Fruit fly (Drosophila melanogaster) whole organism, adult: ENCODE results near the gene lva.
"Not testable (repeated sequence)": the region's sequence is repeated elsewhere in the genome, so short reads cannot be mapped to it uniquely, and the experiment has no call there.

Experiments
- CG11617 ChIP-seq: fragments of 200-800 bp; sonication (Bioruptor generic); optimal IDR thresholded peaks from 2 replicates; lab custom pipeline; 2017; ENCODE audit warnings: mild to moderate bottlenecking, missing biosample characterization, missing genetic modification reagents, missing genetic modification characterization
- CG12768 ChIP-seq: fragments of 200-800 bp; sonication (Bioruptor generic); optimal IDR thresholded peaks from 2 replicates; lab custom pipeline; 2017; ENCODE audit warnings: missing biosample characterization, missing genetic modification characterization, mild to moderate bottlenecking, moderate library complexity, missing genetic modification reagents
- CG14711 ChIP-seq: fragments of 200-800 bp; sonication (Bioruptor generic); optimal IDR thresholded peaks from 2 replicates; lab custom pipeline; 2018; ENCODE audit warnings: missing biosample characterization, mild to moderate bottlenecking, missing genetic modification characterization, moderate library complexity
- CG1620 ChIP-seq: fragments of 200-800 bp; sonication (Bioruptor generic); optimal IDR thresholded peaks from 2 replicates; lab custom pipeline; 2016; ENCODE audit warnings: missing biosample characterization, missing genetic modification characterization
- CG33017 ChIP-seq: fragments of 200-800 bp; sonication (Bioruptor generic); optimal IDR thresholded peaks from 2 replicates; lab custom pipeline; 2018; ENCODE audit warnings: missing biosample characterization, mild to moderate bottlenecking, missing genetic modification characterization, moderate library complexity
- CG5204 ChIP-seq: fragments of 200-800 bp; sonication (Bioruptor generic); optimal IDR thresholded peaks from 2 replicates; lab custom pipeline; 2016; ENCODE audit warnings: missing biosample characterization, missing genetic modification characterization
- CG7045 ChIP-seq: fragments of 200-800 bp; sonication (Bioruptor generic); optimal IDR thresholded peaks from 2 replicates; lab custom pipeline; 2017; ENCODE audit warnings: missing biosample characterization, mild to moderate bottlenecking, missing genetic modification characterization
- CG7101 ChIP-seq: fragments of 200-800 bp; sonication (Bioruptor generic); optimal IDR thresholded peaks from 2 replicates; lab custom pipeline; 2018; ENCODE audit warnings: missing biosample characterization, mild to moderate bottlenecking, missing genetic modification characterization, moderate library complexity
- Clk ChIP-seq: fragments of 200-800 bp; sonication (Bioruptor generic); optimal IDR thresholded peaks from 2 replicates; lab custom pipeline; 2017; ENCODE audit warnings: missing biosample characterization, missing genetic modification characterization
- Crg-1 ChIP-seq: fragments of 200-800 bp; sonication (Bioruptor generic); optimal IDR thresholded peaks from 2 replicates; lab custom pipeline; 2016; ENCODE audit warnings: missing biosample characterization, missing genetic modification characterization
- Hr96 ChIP-seq: fragments of 200-800 bp; sonication (Bioruptor generic); optimal IDR thresholded peaks from 2 replicates; lab custom pipeline; 2016; ENCODE audit warnings: missing biosample characterization, missing genetic modification characterization
- Mnt ChIP-seq: fragments of 200-800 bp; sonication (Bioruptor generic); optimal IDR thresholded peaks from 2 replicates; lab custom pipeline; 2016; ENCODE audit warnings: missing biosample characterization, mild to moderate bottlenecking, missing genetic modification characterization
- bab1 ChIP-seq: fragments of 200-800 bp; sonication (Bioruptor generic); optimal IDR thresholded peaks from 3 replicates; lab custom pipeline; 2019; ENCODE audit warnings: missing biosample characterization, mild to moderate bottlenecking, missing genetic modification characterization, moderate library complexity
- cic ChIP-seq: fragments of 200-800 bp; sonication (Bioruptor generic); optimal IDR thresholded peaks from 2 replicates; lab custom pipeline; 2017; ENCODE audit warnings: missing biosample characterization, mild to moderate bottlenecking, missing genetic modification characterization, moderate library complexity
- cnc ChIP-seq, 2 experiments: fragments of >200 bp; optimal IDR thresholded peaks; 2 replicates each; lab custom pipeline; 2017
- kay ChIP-seq: fragments of 200-800 bp; sonication (Bioruptor generic); peaks from one replicate; lab custom pipeline; 2016; ENCODE audit warnings: missing biosample characterization, missing genetic modification characterization, borderline replicate concordance
- ovo ChIP-seq: fragments of 200-800 bp; sonication (Bioruptor generic); optimal IDR thresholded peaks from 2 replicates; lab custom pipeline; 2016; ENCODE audit warnings: missing biosample characterization, missing genetic modification characterization
- pad ChIP-seq: fragments of 200-800 bp; sonication (Bioruptor generic); optimal IDR thresholded peaks from 3 replicates; lab custom pipeline; 2017; ENCODE audit warnings: missing biosample characterization, missing genetic modification characterization, mild to moderate bottlenecking, moderate library complexity, missing genetic modification reagents
- tj ChIP-seq: fragments of 200-800 bp; sonication (Bioruptor generic); optimal IDR thresholded peaks from 3 replicates; lab custom pipeline; 2017; ENCODE audit warnings: missing biosample characterization, mild to moderate bottlenecking, missing genetic modification characterization, moderate library complexity
- toe ChIP-seq: fragments of 200-800 bp; sonication (Bioruptor generic); optimal IDR thresholded peaks from 2 replicates; lab custom pipeline; 2016; ENCODE audit warnings: missing biosample characterization, missing genetic modification characterization

The lva gene

dm6 chrX:3968346-3969044 lies 3.4 kb upstream of the lva start, which contains the start of gene CG6428:
Gene CG6428, minus strand, starts transcription at chrX:3968655.
- peak; percentile 59 for TF ChIP-seq bab1 (GFP tag; lab: Kevin White, UChicago)
- TF ChIP-seq pad (GFP tag; lab: Kevin White, UChicago), result peak; percentile 51
- no peak for TF ChIP-seq Clk (GFP tag; lab: Kevin White, UChicago)
- TF ChIP-seq tj (GFP tag; lab: Kevin White, UChicago), result peak; percentile 60
- peak; percentile 23 for TF ChIP-seq CG7101 (tag; lab: Kevin White, UChicago)
- peak; percentile 74 for TF ChIP-seq ovo
- TF ChIP-seq Mnt (GFP tag; lab: Kevin White, UChicago), result peak; percentile 83
- TF ChIP-seq CG11617 (GFP tag; lab: Kevin White, UChicago), result no peak
- TF ChIP-seq CG5204, result no peak
- TF ChIP-seq CG14711 (tag; lab: Kevin White, UChicago), result peak; percentile 34
- TF ChIP-seq cic, result no peak
- no peak for TF ChIP-seq CG7045 (GFP tag; lab: Kevin White, UChicago)
- no peak for TF ChIP-seq cnc (optimal IDR thresholded peaks at IDR 0.05; lab: Kevin White, UChicago)
- TF ChIP-seq kay (GFP tag; lab: Kevin White, UChicago), result no peak
- no peak for TF ChIP-seq CG33017
- no peak for TF ChIP-seq toe (GFP tag; lab: Kevin White, UChicago)
- peak; percentile 64 for TF ChIP-seq CG12768 (GFP tag; lab: Kevin White, UChicago)
- TF ChIP-seq Crg-1 (GFP tag; lab: Kevin White, UChicago), result peak; percentile 26
- TF ChIP-seq CG1620 (GFP tag; lab: Kevin White, UChicago), result peak; percentile 53
- TF ChIP-seq Hr96 (GFP tag; lab: Kevin White, UChicago), result no peak

- TF ChIP-seq CG7101 (tag; lab: Kevin White, UChicago) (peak; percentile 55), Hr96 (GFP tag; lab: Kevin White, UChicago) (no peak), Crg-1 (GFP tag; lab: Kevin White, UChicago) (peak; percentile 10)
Measured at dm6 chrX:3967613-3968012, 2.5 kb upstream of the lva start.

dm6 chrX:3950199-3950645 lies 14.9 kb downstream of the lva start:
- peak; percentile 29 for TF ChIP-seq CG7101 (tag; lab: Kevin White, UChicago)
- TF ChIP-seq ovo, result no peak
- TF ChIP-seq pad (GFP tag; lab: Kevin White, UChicago), result peak; percentile 65
- no peak for TF ChIP-seq Hr96 (GFP tag; lab: Kevin White, UChicago)
- TF ChIP-seq CG14711 (tag; lab: Kevin White, UChicago), result no peak
- TF ChIP-seq CG1620 (GFP tag; lab: Kevin White, UChicago), result no peak
- no peak for TF ChIP-seq CG5204
- no peak for TF ChIP-seq cic
- TF ChIP-seq kay (GFP tag; lab: Kevin White, UChicago), result peak; percentile 46

- peak; percentile 6 for TF ChIP-seq Hr96 (GFP tag; lab: Kevin White, UChicago)
- peak; percentile 5 for TF ChIP-seq Crg-1 (GFP tag; lab: Kevin White, UChicago)
- peak; percentile 68 for TF ChIP-seq tj (GFP tag; lab: Kevin White, UChicago)
- no peak for TF ChIP-seq CG33017
- TF ChIP-seq cnc (optimal IDR thresholded peaks at IDR 0.05; lab: Kevin White, UChicago), result peak in 1 of 2 experiments; percentile 36
Measured at dm6 chrX:3949409-3950178, 15.5 kb downstream of the lva start.

- TF ChIP-seq CG7101 (tag; lab: Kevin White, UChicago) (no peak), CG1620 (GFP tag; lab: Kevin White, UChicago) (no peak), Mnt (GFP tag; lab: Kevin White, UChicago) (no peak), cic (no peak), CG33017 (no peak), Hr96 (GFP tag; lab: Kevin White, UChicago) (no peak), CG12768 (GFP tag; lab: Kevin White, UChicago) (no peak), Crg-1 (GFP tag; lab: Kevin White, UChicago) (no peak), CG5204 (no peak), kay (GFP tag; lab: Kevin White, UChicago) (no peak), pad (GFP tag; lab: Kevin White, UChicago) (no peak)
Measured at dm6 chrX:3948889-3949288, 16.2 kb downstream of the lva start, which contains the start of gene Vap33. Gene Vap33, plus strand, starts transcription at chrX:3948975.

- TF ChIP-seq ovo; Clk (GFP tag; lab: Kevin White, UChicago); CG12768 (GFP tag; lab: Kevin White, UChicago): not testable (repeated sequence)
Measured at dm6 chrX:3944743-3945142, 20.4 kb downstream of the lva start, which contains the start of gene Gem4c. Gene Gem4c, plus strand, starts transcription at chrX:3945043.
